Worm (Caenorhabditis elegans): ENCODE data around the gene srd-45.
"Not testable (repeated sequence)": the region's sequence is repeated elsewhere in the genome, so short reads cannot be mapped to it uniquely, and the experiment has no call there.

The srd-45 gene

DNA sequence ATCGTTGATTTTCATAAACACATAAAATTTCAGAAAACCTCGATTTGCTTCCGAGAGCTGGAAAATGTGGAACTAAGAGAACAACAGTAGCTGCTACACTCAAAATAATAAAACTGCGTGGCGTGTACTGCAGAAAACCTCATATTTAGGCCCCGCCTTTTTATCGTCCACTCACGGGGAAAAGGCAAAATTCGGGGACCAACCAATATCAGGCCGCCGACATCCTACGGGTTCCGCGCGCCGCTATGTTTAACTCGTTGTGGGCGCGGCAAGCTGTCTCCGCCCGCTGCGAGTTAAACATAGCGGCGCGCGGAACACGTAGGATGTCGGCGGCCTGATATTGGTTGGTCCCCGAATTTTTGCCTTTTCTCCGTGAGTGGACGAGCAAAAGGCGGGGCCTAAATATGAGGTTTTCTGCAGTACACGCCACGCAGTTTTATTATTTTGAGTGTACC lies 20.7 kb upstream of the srd-45 start, which contains the start of gene F17A2.16:
F17A2.16 (plus strand) TSS at position 405 of the 455 bp plus-strand sequence.
- not testable (repeated sequence) for TF ChIP-seq him-1, W03F9.2, dao-5 (tag; optimal IDR thresholded peaks at IDR 0.05)

DNA sequence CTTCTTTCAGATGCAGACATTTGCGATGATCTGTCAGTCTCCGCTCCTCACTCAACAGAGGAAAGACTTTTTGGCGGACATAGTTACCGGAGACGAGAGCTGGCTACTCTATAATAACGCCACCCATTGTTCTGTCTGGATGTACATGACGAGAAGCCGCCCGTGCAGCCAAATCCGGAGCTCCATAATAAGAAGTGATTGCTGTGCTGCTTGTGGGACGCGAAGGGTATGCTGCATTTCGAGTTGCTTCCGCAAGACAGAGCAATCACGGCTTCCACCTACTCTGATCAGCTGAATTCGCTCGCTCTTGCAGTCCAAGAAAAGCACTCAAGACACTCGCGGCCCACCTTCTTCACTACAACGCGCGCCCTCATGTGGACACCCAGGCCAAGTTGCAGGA lies 15.0 kb upstream of the srd-45 start:
- no peak for TF ChIP-seq W03F9.2 (tag; optimal IDR thresholded peaks at IDR 0.05)
- no peak for TF ChIP-seq dao-5 (tag; optimal IDR thresholded peaks at IDR 0.05)
- TF ChIP-seq him-1 (tag; optimal IDR thresholded peaks at IDR 0.05) = no peak

DNA sequence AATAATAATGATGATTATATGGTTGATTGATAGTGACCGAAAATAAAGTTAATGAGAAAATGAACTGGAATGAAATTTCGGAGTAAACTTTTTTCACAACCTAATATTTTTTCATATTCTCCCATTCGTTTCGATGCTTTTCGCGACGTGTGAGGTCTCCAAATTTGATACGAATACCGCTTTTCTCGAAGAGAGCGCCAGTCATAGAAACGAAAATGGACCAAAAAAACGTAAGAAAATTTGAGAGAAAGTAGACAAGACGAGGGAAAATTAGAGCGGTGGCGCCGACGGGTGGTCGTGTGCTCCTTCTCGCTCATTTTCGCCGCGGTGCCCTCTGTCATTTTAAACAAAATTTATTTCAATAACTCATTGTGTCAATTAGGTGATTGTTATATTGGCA lies 14.4 kb upstream of the srd-45 start:
- TF ChIP-seq dao-5 (tag; optimal IDR thresholded peaks at IDR 0.05) (no peak), him-1 (tag; optimal IDR thresholded peaks at IDR 0.05) (no peak)

ce11 chrX:12315268-12315667 lies 13.5 kb upstream of the srd-45 start, which contains the start of gene xtr-2:
Gene xtr-2 (plus strand): TSS chrX:12315568.
- no peak for TF ChIP-seq dao-5 (tag; optimal IDR thresholded peaks at IDR 0.05)
- TF ChIP-seq W03F9.2 (tag; optimal IDR thresholded peaks at IDR 0.05) = no peak
- no peak for TF ChIP-seq him-1 (tag; optimal IDR thresholded peaks at IDR 0.05)

DNA sequence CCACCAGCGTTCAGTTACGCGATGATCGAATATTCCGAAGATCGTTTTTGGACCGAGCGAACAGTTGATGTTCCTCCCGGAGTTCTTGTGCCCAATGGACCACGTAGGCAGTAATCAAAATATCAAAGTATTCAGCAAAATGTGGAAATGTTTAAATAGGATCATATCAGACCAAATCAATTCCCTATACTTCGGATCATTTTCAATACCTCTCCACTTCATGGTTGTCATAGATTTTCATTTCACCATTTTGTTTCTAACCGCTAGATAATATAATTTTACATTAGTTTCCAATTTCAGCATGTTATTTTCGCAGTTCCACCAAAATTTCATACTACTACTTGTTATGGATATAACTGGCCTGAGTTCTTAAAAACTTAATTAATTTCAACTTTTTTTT lies 11.2 kb upstream of the srd-45 start:
- TF ChIP-seq him-1 (tag; optimal IDR thresholded peaks at IDR 0.05) (no peak), W03F9.2 (tag; optimal IDR thresholded peaks at IDR 0.05) (no peak), dao-5 (tag; optimal IDR thresholded peaks at IDR 0.05) (no peak)

DNA sequence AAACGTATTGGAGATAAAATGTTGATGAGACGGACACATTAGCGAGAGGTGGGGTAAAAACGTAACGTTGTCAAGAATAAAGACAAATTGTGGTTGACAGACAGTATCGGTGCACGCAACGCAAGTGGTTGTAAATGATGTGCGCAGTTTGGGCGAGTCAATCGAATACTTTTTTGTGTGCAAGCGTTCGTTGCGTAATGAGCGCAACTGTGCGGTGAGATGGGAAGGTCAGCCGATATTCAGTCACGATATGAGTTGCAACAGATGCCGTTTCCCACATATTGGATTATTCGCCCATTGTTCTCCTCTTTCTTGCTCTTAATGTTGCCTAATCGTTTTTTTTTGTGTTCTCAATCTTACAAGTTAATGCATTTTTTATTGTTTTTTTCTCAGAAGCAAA lies 8.0 kb upstream of the srd-45 start, which contains the start of gene ceh-40:
ceh-40 (minus strand) TSS at position 41 of the 400 bp plus-strand sequence.
- no peak for TF ChIP-seq him-1 (tag; optimal IDR thresholded peaks at IDR 0.05)
- no peak for TF ChIP-seq dao-5 (tag; optimal IDR thresholded peaks at IDR 0.05)
- no peak for TF ChIP-seq W03F9.2 (tag; optimal IDR thresholded peaks at IDR 0.05)

ce11 chrX:12321357-12321756 lies 7.4 kb upstream of the srd-45 start, which contains the start of gene F17A2.13:
Gene F17A2.13 (plus strand): TSS chrX:12321657.
- TF ChIP-seq dao-5 (tag; optimal IDR thresholded peaks at IDR 0.05) (no peak), W03F9.2 (tag; optimal IDR thresholded peaks at IDR 0.05) (no peak), him-1 (tag; optimal IDR thresholded peaks at IDR 0.05) (no peak)

DNA sequence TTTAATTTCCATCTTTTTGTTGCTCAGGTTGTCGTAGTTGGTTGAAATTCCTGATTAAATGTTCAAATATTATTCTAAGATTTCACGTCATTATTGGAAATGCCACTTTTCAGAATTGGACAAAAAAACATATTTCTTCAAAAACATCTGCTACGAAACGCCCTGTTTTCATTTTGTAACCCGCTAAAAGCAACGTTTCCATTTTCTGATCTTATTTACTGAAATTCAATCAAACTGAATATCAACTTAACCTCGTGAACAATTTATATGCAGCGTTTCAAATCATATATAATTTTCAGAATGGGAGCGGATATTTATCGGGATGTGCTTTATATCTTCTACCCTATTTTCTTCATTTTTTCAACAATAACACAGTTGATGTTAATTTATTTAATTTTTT lies 5.3 kb upstream of the srd-45 start, which contains the start of gene srd-40:
srd-40 (plus strand) TSS at position 301 of the 400 bp plus-strand sequence.
- no peak for TF ChIP-seq him-1 (tag; optimal IDR thresholded peaks at IDR 0.05)
- no peak for TF ChIP-seq W03F9.2 (tag; optimal IDR thresholded peaks at IDR 0.05)
- TF ChIP-seq dao-5 (tag; optimal IDR thresholded peaks at IDR 0.05) = no peak

DNA sequence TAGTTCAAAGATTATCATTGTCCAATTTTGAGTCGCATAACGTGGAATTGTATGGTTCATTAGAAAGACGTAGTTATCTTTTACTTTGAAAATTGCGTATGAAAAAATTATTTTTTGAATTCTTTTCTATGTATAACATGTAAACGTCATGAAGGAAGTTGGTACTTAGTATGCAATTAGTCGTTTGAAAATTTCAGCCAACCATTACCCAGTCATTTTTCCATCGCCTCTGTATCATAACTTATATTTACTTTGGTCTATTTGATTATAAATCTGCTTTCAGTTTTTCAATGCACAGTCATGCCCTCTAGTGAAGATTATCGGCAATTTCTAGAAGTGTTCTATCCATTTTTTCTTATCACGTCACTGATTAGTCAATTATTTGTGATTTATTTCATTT lies 2.4 kb upstream of the srd-45 start, which contains the start of gene srd-41:
srd-41 (plus strand) TSS at position 301 of the 400 bp plus-strand sequence.
- TF ChIP-seq him-1 (tag; optimal IDR thresholded peaks at IDR 0.05) = no peak
- no peak for TF ChIP-seq W03F9.2 (tag; optimal IDR thresholded peaks at IDR 0.05)
- no peak for TF ChIP-seq dao-5 (tag; optimal IDR thresholded peaks at IDR 0.05)

ce11 chrX:12331795-12332194 lies 3.0 kb downstream of the srd-45 start, which contains the start of gene srd-46:
Gene srd-46 (plus strand): TSS chrX:12332095.
- TF ChIP-seq him-1 (tag; optimal IDR thresholded peaks at IDR 0.05) (no peak), dao-5 (tag; optimal IDR thresholded peaks at IDR 0.05) (no peak), W03F9.2 (tag; optimal IDR thresholded peaks at IDR 0.05) (no peak)

DNA sequence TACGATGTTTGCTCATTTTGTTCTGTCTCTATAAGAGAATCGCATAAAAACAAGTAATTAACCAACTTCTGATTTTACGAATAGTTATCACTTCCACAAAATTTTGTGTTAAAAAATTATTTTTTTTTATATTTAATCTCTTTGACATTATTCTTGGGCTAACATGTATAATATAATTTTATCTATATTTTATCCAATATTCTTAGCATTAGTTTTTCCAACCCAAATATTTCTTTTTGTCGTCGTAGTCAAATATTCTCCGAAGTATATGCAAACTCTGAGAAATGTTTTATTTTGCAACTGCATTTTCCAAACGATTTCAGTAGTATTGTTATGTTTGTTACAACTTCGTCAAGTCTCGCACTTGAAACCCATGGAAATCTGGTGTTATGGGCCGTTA lies 4.7 kb downstream of the srd-45 start, which contains the start of gene srd-47:
srd-47 (plus strand) TSS at position 164 of the 400 bp plus-strand sequence.
- TF ChIP-seq him-1 (tag; optimal IDR thresholded peaks at IDR 0.05) (no peak), dao-5 (tag; optimal IDR thresholded peaks at IDR 0.05) (no peak), W03F9.2 (tag; optimal IDR thresholded peaks at IDR 0.05) (no peak)

DNA sequence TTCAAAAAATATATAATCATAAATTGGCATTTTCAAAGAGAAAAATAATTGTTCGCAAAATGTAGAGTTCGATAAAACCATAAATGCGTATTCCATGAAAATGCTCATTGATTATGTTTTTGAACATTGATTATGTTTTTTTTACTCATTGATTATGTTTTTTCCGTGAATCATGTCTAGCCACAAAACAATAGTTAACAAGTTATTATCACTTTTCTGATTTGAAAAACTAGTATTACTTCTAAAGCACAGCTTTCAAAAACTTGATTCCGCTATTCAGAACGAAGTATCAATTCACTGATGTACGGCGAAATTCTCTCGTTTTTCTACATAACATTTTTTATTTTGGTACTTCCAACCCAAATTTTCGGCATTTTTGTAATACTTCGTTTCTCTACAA lies 7.0 kb downstream of the srd-45 start, which contains the start of gene srd-48:
srd-48 (plus strand) TSS at position 301 of the 400 bp plus-strand sequence.
- TF ChIP-seq W03F9.2 (tag; optimal IDR thresholded peaks at IDR 0.05) (no peak), dao-5 (tag; optimal IDR thresholded peaks at IDR 0.05) (no peak), him-1 (tag; optimal IDR thresholded peaks at IDR 0.05) (no peak)

- TF ChIP-seq W03F9.2 (tag; optimal IDR thresholded peaks at IDR 0.05) (no peak), him-1 (tag; optimal IDR thresholded peaks at IDR 0.05) (no peak), dao-5 (tag; optimal IDR thresholded peaks at IDR 0.05) (no peak)
These were observed 9.2 kb downstream of the srd-45 start, which contains the start of gene srd-44 for ce11 chrX:12337846-12338490. Gene srd-44 (plus strand): TSS chrX:12338440.

ce11 chrX:12341338-12341737 lies 12.6 kb downstream of the srd-45 start, which contains the start of gene zig-2:
Gene zig-2 (minus strand): TSS chrX:12341438.
- TF ChIP-seq W03F9.2 (tag; optimal IDR thresholded peaks at IDR 0.05) (no peak), dao-5 (tag; optimal IDR thresholded peaks at IDR 0.05) (no peak), him-1 (tag; optimal IDR thresholded peaks at IDR 0.05) (no peak)

Data from whole organism, L4/young adult.